Fruit fly (Drosophila melanogaster) whole organism, embryonic: ENCODE data around the gene tbrd-1.

Experiments
- CG10209 ChIP-seq: fragments of 200-800 bp; sonication (Bioruptor generic); optimal IDR thresholded peaks from 3 replicates; lab custom pipeline; 2017; ENCODE audit warnings: missing biosample characterization, mild to moderate bottlenecking, missing genetic modification characterization, missing genetic modification reagents
- CG10543 ChIP-seq: fragments of 200-800 bp; sonication (Bioruptor generic); optimal IDR thresholded peaks from 3 replicates; lab custom pipeline; 2017; ENCODE audit warnings: missing biosample characterization, mild to moderate bottlenecking, missing genetic modification characterization, moderate library complexity
- CG13296 ChIP-seq: fragments of 200-800 bp; sonication (Bioruptor generic); optimal IDR thresholded peaks from 3 replicates; lab custom pipeline; 2018; ENCODE audit warnings: missing biosample characterization, mild to moderate bottlenecking, missing genetic modification characterization
- CG13424 ChIP-seq: fragments of 200-800 bp; sonication (Bioruptor generic); optimal IDR thresholded peaks from 2 replicates; lab custom pipeline; 2019; ENCODE audit warnings: missing biosample characterization, mild to moderate bottlenecking, missing genetic modification characterization, moderate library complexity
- CG14965 ChIP-seq: fragments of 200-800 bp; sonication (Bioruptor generic); optimal IDR thresholded peaks from 2 replicates; lab custom pipeline; 2016; ENCODE audit warnings: missing biosample characterization, missing genetic modification characterization, borderline replicate concordance
- CG15011 ChIP-seq: fragments of 200-800 bp; sonication (Bioruptor generic); optimal IDR thresholded peaks from 3 replicates; lab custom pipeline; 2018; ENCODE audit warnings: missing biosample characterization, mild to moderate bottlenecking, missing genetic modification characterization
- CG15073 ChIP-seq: fragments of 200-800 bp; sonication (Bioruptor generic); optimal IDR thresholded peaks from 2 replicates; lab custom pipeline; 2016; ENCODE audit warnings: missing biosample characterization, missing genetic modification characterization
- CG1603 ChIP-seq: fragments of 200-800 bp; sonication (Bioruptor generic); optimal IDR thresholded peaks from 2 replicates; lab custom pipeline; 2019; ENCODE audit warnings: missing biosample characterization, mild to moderate bottlenecking, missing genetic modification characterization, moderate library complexity
- CG17361 ChIP-seq: fragments of 200-800 bp; sonication (Bioruptor generic); IDR thresholded peaks from 3 replicates; pipeline ENCODE4 v1.3.6; 2022; ENCODE audit warnings: missing biosample characterization, missing genetic modification characterization
- CG2116 ChIP-seq: fragments of 200-800 bp; sonication (Bioruptor generic); optimal IDR thresholded peaks from 3 replicates; lab custom pipeline; 2018; ENCODE audit warnings: missing biosample characterization, mild to moderate bottlenecking, missing genetic modification characterization
- CG2120 ChIP-seq: fragments of 200-800 bp; sonication (Bioruptor generic); optimal IDR thresholded peaks from 3 replicates; lab custom pipeline; 2016; ENCODE audit warnings: missing biosample characterization, missing genetic modification characterization
- CG2889 ChIP-seq: fragments of 200-800 bp; sonication (Bioruptor generic); IDR thresholded peaks from 3 replicates; pipeline ENCODE4 v1.3.6; 2022; ENCODE audit warnings: missing biosample characterization, missing genetic modification characterization
- CG31365 ChIP-seq: fragments of 200-800 bp; sonication (Bioruptor generic); optimal IDR thresholded peaks from 2 replicates; lab custom pipeline; 2018; ENCODE audit warnings: missing biosample characterization, mild to moderate bottlenecking, missing genetic modification characterization
- CG3407 ChIP-seq: fragments of 200-800 bp; sonication (Bioruptor generic); optimal IDR thresholded peaks from 2 replicates; lab custom pipeline; 2018; ENCODE audit warnings: missing biosample characterization, mild to moderate bottlenecking, missing genetic modification characterization
- CG3838 ChIP-seq: fragments of 200-800 bp; sonication (Bioruptor generic); optimal IDR thresholded peaks from 3 replicates; lab custom pipeline; 2016; ENCODE audit warnings: missing biosample characterization, missing genetic modification characterization
- CG4328 ChIP-seq: fragments of 200-800 bp; sonication (Bioruptor generic); optimal IDR thresholded peaks from 3 replicates; lab custom pipeline; 2017; ENCODE audit warnings: missing biosample characterization, missing genetic modification reagents, missing genetic modification characterization
- CG43689 ChIP-seq: fragments of 200-800 bp; sonication (Bioruptor generic); IDR thresholded peaks from 2 replicates; pipeline ENCODE4 v1.3.6; 2022; ENCODE audit warnings: missing biosample characterization, missing genetic modification characterization
- CG6175 ChIP-seq: fragments of 200-800 bp; sonication (Bioruptor generic); IDR thresholded peaks from 3 replicates; pipeline ENCODE4 v1.3.6; 2022; ENCODE audit warnings: missing biosample characterization, missing genetic modification characterization
- CG6654 ChIP-seq: fragments of 200-800 bp; sonication (Bioruptor generic); optimal IDR thresholded peaks from 2 replicates; lab custom pipeline; 2017; ENCODE audit warnings: missing biosample characterization, mild to moderate bottlenecking, missing genetic modification characterization
- CG6683 ChIP-seq: fragments of 200-800 bp; sonication (Bioruptor generic); optimal IDR thresholded peaks from 2 replicates; lab custom pipeline; 2017; ENCODE audit warnings: missing biosample characterization, mild to moderate bottlenecking, missing genetic modification characterization, missing genetic modification reagents
- CG7839 ChIP-seq: fragments of 200-800 bp; sonication (Bioruptor generic); optimal IDR thresholded peaks from 3 replicates; lab custom pipeline; 2018; ENCODE audit warnings: missing biosample characterization, mild to moderate bottlenecking, missing genetic modification characterization, moderate library complexity
- CG8281 ChIP-seq: fragments of 200-800 bp; sonication (Bioruptor generic); optimal IDR thresholded peaks from 2 replicates; lab custom pipeline; 2018; ENCODE audit warnings: missing biosample characterization, mild to moderate bottlenecking, missing genetic modification characterization, moderate library complexity
- CG8944 ChIP-seq: fragments of 200-800 bp; sonication (Bioruptor generic); optimal IDR thresholded peaks from 3 replicates; lab custom pipeline; 2016; ENCODE audit warnings: missing biosample characterization, missing genetic modification characterization
- CG9797 ChIP-seq: fragments of 200-800 bp; sonication (Bioruptor generic); optimal IDR thresholded peaks from 3 replicates; lab custom pipeline; 2018; ENCODE audit warnings: missing biosample characterization, mild to moderate bottlenecking, missing genetic modification characterization
- CG9932 ChIP-seq: fragments of 200-800 bp; sonication (Bioruptor generic); IDR thresholded peaks from 2 replicates; pipeline ENCODE4 v1.3.6; 2022; ENCODE audit warnings: missing biosample characterization, missing genetic modification characterization
- Dfd ChIP-seq, 2 experiments: fragments of >200 bp; optimal IDR thresholded peaks; 2 replicates each; lab custom pipeline; 2017; ENCODE audit warnings: missing biosample characterization in 2 of 2, missing genetic modification characterization in 2 of 2
- Fer1 ChIP-seq: fragments of 200-800 bp; sonication (Bioruptor generic); optimal IDR thresholded peaks from 2 replicates; lab custom pipeline; 2017; ENCODE audit warnings: missing biosample characterization, mild to moderate bottlenecking, missing genetic modification characterization
- MTF-1 ChIP-seq: fragments of 200-800 bp; sonication (Bioruptor generic); optimal IDR thresholded peaks from 2 replicates; lab custom pipeline; 2018; ENCODE audit warnings: missing biosample characterization, mild to moderate bottlenecking, missing genetic modification characterization, borderline replicate concordance
- Max ChIP-seq: fragments of 200-800 bp; sonication (Bioruptor generic); optimal IDR thresholded peaks from 2 replicates; lab custom pipeline; 2016; ENCODE audit warnings: missing biosample characterization, mild to moderate bottlenecking, missing genetic modification characterization
- Mes4 ChIP-seq: fragments of 200-800 bp; sonication (Bioruptor generic); optimal IDR thresholded peaks from 2 replicates; lab custom pipeline; 2016; ENCODE audit warnings: missing biosample characterization, missing genetic modification characterization
- Rfx ChIP-seq: fragments of 200-800 bp; sonication (Bioruptor generic); IDR thresholded peaks from 2 replicates; pipeline ENCODE4 v1.3.6; 2022; ENCODE audit warnings: missing biosample characterization, missing genetic modification characterization
- Spps ChIP-seq: fragments of 200-800 bp; sonication (Bioruptor generic); optimal IDR thresholded peaks from 2 replicates; lab custom pipeline; 2018; ENCODE audit warnings: missing biosample characterization, mild to moderate bottlenecking, missing genetic modification characterization
- Sry-β ChIP-seq: fragments of 200-800 bp; sonication (Bioruptor generic); optimal IDR thresholded peaks from 2 replicates; lab custom pipeline; 2018; ENCODE audit warnings: missing biosample characterization, mild to moderate bottlenecking, missing genetic modification characterization, moderate library complexity
- Vsx1 ChIP-seq: fragments of 200-800 bp; sonication (Bioruptor generic); optimal IDR thresholded peaks from 2 replicates; lab custom pipeline; 2017; ENCODE audit warnings: missing biosample characterization, mild to moderate bottlenecking, missing genetic modification characterization, missing genetic modification reagents
- ac ChIP-seq: fragments of 200-800 bp; sonication (Bioruptor generic); optimal IDR thresholded peaks from 3 replicates; lab custom pipeline; 2017; ENCODE audit warnings: missing biosample characterization, mild to moderate bottlenecking, missing genetic modification characterization
- btn ChIP-seq: fragments of 200-800 bp; sonication (Bioruptor generic); optimal IDR thresholded peaks from 2 replicates; lab custom pipeline; 2016; ENCODE audit warnings: missing biosample characterization, missing genetic modification characterization
- cas ChIP-seq: fragments of 200-800 bp; sonication (Bioruptor generic); IDR thresholded peaks from 2 replicates; pipeline ENCODE4 v1.3.6; 2022; ENCODE audit warnings: missing biosample characterization, missing genetic modification characterization
- ci ChIP-seq: fragments of 200-800 bp; sonication (Bioruptor generic); IDR thresholded peaks from 3 replicates; pipeline ENCODE4 v1.3.6; 2022; ENCODE audit warnings: missing biosample characterization, missing genetic modification characterization
- eyg ChIP-seq: fragments of 200-800 bp; sonication (Bioruptor generic); optimal IDR thresholded peaks from 3 replicates; lab custom pipeline; 2016; ENCODE audit warnings: missing biosample characterization, missing genetic modification characterization
- fu2 ChIP-seq: fragments of 200-800 bp; sonication (Bioruptor generic); optimal IDR thresholded peaks from 2 replicates; lab custom pipeline; 2016; ENCODE audit warnings: missing biosample characterization, missing genetic modification characterization
- jing ChIP-seq: fragments of 200-800 bp; sonication (Bioruptor generic); optimal IDR thresholded peaks from 2 replicates; lab custom pipeline; 2018; ENCODE audit warnings: missing biosample characterization, mild to moderate bottlenecking, missing genetic modification characterization
- nom ChIP-seq: fragments of 200-800 bp; sonication (Bioruptor generic); optimal IDR thresholded peaks from 2 replicates; lab custom pipeline; 2017; ENCODE audit warnings: missing biosample characterization, missing genetic modification characterization, mild to moderate bottlenecking, moderate library complexity, missing genetic modification reagents
- odd ChIP-seq: fragments of 200-800 bp; sonication (Bioruptor generic); optimal IDR thresholded peaks from 2 replicates; lab custom pipeline; 2017; ENCODE audit warnings: missing biosample characterization, mild to moderate bottlenecking, missing genetic modification characterization
- org-1 ChIP-seq: fragments of 200-800 bp; sonication (Bioruptor generic); optimal IDR thresholded peaks from 2 replicates; lab custom pipeline; 2017; ENCODE audit warnings: missing biosample characterization, missing genetic modification characterization
- pfk ChIP-seq: fragments of 200-800 bp; sonication (Bioruptor generic); optimal IDR thresholded peaks from 2 replicates; lab custom pipeline; 2018; ENCODE audit warnings: missing biosample characterization, mild to moderate bottlenecking, missing genetic modification characterization, moderate library complexity
- pum ChIP-seq: fragments of 200-800 bp; sonication (Bioruptor generic); optimal IDR thresholded peaks from 2 replicates; lab custom pipeline; 2016; ENCODE audit warnings: missing biosample characterization, missing genetic modification characterization
- pzg ChIP-seq: fragments of 200-800 bp; sonication (Bioruptor generic); optimal IDR thresholded peaks from 3 replicates; lab custom pipeline; 2018; ENCODE audit warnings: missing biosample characterization, mild to moderate bottlenecking, missing genetic modification characterization, moderate library complexity
- so ChIP-seq: fragments of 200-800 bp; sonication (Bioruptor generic); IDR thresholded peaks from 3 replicates; pipeline ENCODE4 v1.3.6; 2022; ENCODE audit warnings: missing biosample characterization, missing genetic modification characterization
- twi ChIP-seq: fragments of 200-800 bp; optimal IDR thresholded peaks from 2 replicates; lab custom pipeline; 2019; ENCODE audit warnings: missing biosample characterization, mild to moderate bottlenecking, missing genetic modification characterization, moderate library complexity

tbrd-1 gene

DNA sequence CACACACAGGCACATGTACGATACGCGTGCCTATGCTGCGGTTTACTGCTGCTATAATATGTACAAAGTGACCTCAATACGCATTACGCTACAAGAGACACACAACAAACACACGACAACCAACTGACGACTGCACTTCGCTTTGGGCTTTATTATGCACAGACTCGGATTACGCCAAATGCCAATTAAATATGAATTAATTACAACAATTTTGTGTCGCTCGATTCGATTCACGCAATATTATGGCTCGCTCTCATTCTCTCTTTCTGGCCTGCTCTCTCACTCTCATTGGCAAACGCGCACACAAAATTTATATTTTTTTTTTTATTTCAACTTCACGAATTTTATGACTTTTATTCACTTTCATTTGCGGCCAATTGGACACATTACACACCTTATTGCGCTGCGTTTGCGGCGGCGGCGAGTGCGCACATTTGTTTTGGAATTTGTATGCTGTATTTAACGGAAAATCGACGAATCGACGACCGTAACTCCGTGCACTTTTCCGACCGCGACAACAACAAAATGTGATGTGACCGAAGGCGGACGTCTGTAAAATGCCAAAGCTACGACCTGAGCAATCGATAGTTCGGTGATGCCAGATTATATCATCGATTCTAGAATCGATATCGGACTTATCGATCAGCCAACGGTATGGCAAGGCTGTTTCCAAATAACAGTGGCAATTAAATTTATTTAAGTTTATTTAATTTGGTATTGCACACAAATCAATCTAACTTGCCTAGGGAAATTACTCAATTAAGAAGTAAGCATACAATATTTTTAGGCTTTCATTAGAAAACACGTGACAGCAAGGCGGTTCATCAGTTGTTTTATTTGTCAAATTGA is 29.4 kb upstream of the tbrd-1 start, which contains the start of the genes sba and CG31141 (continued):
- TF ChIP-seq Rfx (peak; percentile 40; the same call in 1 of the 2 replicates), CG14965 (no peak), CG13296 (GFP tag; lab: Kevin White, UChicago) (peak; percentile 44), CG10543 (no peak), ac (no peak), CG8281 (tag; lab: Kevin White, UChicago) (no peak), CG13424 (no peak), CG1603 (peak; percentile 80), CG2116 (peak; percentile 34), pum (GFP tag; lab: Kevin White, UChicago) (no peak), pfk (GFP tag; lab: Kevin White, UChicago) (no peak), CG15073 (GFP tag; lab: Kevin White, UChicago) (no peak), odd (peak; percentile 60), CG31365 (tag; lab: Kevin White, UChicago) (no peak), CG8944 (no peak), jing (GFP tag; lab: Kevin White, UChicago) (no peak), Dfd (GFP tag; optimal IDR thresholded peaks at IDR 0.05; lab: Kevin White, UChicago) (no peak), CG3838 (no peak), CG2120 (GFP tag; lab: Kevin White, UChicago) (peak; percentile 31), btn (GFP tag; lab: Kevin White, UChicago) (no peak), CG6175 (GFP tag; lab: Robert Waterston, UW) (no peak), CG6654 (GFP tag; lab: Kevin White, UChicago) (no peak), Max (no peak), Vsx1 (GFP tag; lab: Kevin White, UChicago) (no peak), cas (no peak), eyg (GFP tag; lab: Kevin White, UChicago) (no peak), CG4328 (GFP tag; lab: Kevin White, UChicago) (no peak), nom (GFP tag; lab: Kevin White, UChicago) (peak; percentile 63), twi (tag; lab: Kevin White, UChicago) (no peak), CG6683 (no peak), CG15011 (no peak), fu2 (GFP tag; lab: Kevin White, UChicago) (no peak), Mes4 (no peak), CG17361 (GFP tag; lab: Robert Waterston, UW) (0 out of 3 replicates have a peak, but pooled peaks have one; percentile 7), Sry-β (GFP tag; lab: Kevin White, UChicago) (no peak), CG43689 (GFP tag; lab: Robert Waterston, UW) (no peak), CG3407 (GFP tag; lab: Kevin White, UChicago) (no peak), so (no peak), CG10209 (GFP tag; lab: Kevin White, UChicago) (no peak), CG2889 (no peak), CG9797 (GFP tag; lab: Kevin White, UChicago) (peak; percentile 76), CG7839 (tag; lab: Kevin White, UChicago) (peak; percentile 3), CG9932 (GFP tag; lab: Robert Waterston, UW) (no peak), Spps (tag; lab: Kevin White, UChicago) (peak; percentile 4), Fer1 (GFP tag; lab: Kevin White, UChicago) (peak; percentile 48), pzg (GFP tag; lab: Kevin White, UChicago) (peak; percentile 98), ci (GFP tag; lab: Robert Waterston, UW) (peak; percentile 77; the same call in 2 of the 3 replicates), MTF-1 (GFP tag; lab: Kevin White, UChicago) (no peak), org-1 (GFP tag; lab: Kevin White, UChicago) (no peak)
